Fruit fly (Drosophila melanogaster): ENCODE measurements around the gene ND-13B.

The ND-13B gene

dm6 chr3L:10657311-10657710 lies 36.6 kb downstream of the ND-13B start:
- TF ChIP-seq scrt (GFP tag; optimal IDR thresholded peaks at IDR 0.05) (no peak), CG17385 (GFP tag; optimal IDR thresholded peaks at IDR 0.05) (no peak), crol (GFP tag; IDR thresholded peaks at IDR 0.05) (peak; percentile 11; the same call in 1 of the 2 replicates), CG43689 (GFP tag; IDR thresholded peaks at IDR 0.05) (0 out of 2 replicates have a peak, but pooled peaks have one; percentile 9), CG14965 (GFP tag; optimal IDR thresholded peaks at IDR 0.05; ENCODE audit: borderline replicate concordance) (no peak), Bgb (GFP tag; IDR thresholded peaks at IDR 0.05; ENCODE audit: partially characterized antibody) (0 out of 2 replicates have a peak, but pooled peaks have one; percentile 14), Ets65A (GFP tag) (peak; percentile 80)

- TF ChIP-seq CG31388 (GFP tag; optimal IDR thresholded peaks at IDR 0.05) = no peak
- no peak for TF ChIP-seq lmd (GFP tag; IDR thresholded peaks at IDR 0.05)
- no peak for TF ChIP-seq CG2889 (GFP tag; IDR thresholded peaks at IDR 0.05)
- peak; percentile 24 for TF ChIP-seq CG10462 (GFP tag; optimal IDR thresholded peaks at IDR 0.05)
- no peak for TF ChIP-seq dimm (GFP tag; IDR thresholded peaks at IDR 0.05)
- peak; percentile 25; the same call in 2 of the 3 replicates for TF ChIP-seq sr (GFP tag; IDR thresholded peaks at IDR 0.05)
- no peak for TF ChIP-seq Gsc (GFP tag; IDR thresholded peaks at IDR 0.05)
- TF ChIP-seq h (optimal IDR thresholded peaks at IDR 0.05) = no peak
- TF ChIP-seq row (GFP tag; IDR thresholded peaks at IDR 0.05) = no peak
- TF ChIP-seq Dref (GFP tag; IDR thresholded peaks at IDR 0.05) = no peak
- peak; percentile 14 for TF ChIP-seq CG17829 (tag; optimal IDR thresholded peaks at IDR 0.05)
- TF ChIP-seq ci (GFP tag; IDR thresholded peaks at IDR 0.05) = peak; percentile 84
- TF ChIP-seq Hey (tag; optimal IDR thresholded peaks at IDR 0.05) = peak; percentile 60
- TF ChIP-seq NK7.1 (GFP tag; optimal IDR thresholded peaks at IDR 0.05) = peak; percentile 70
- peak; percentile 55 for TF ChIP-seq nerfin-1 (tag; optimal IDR thresholded peaks at IDR 0.05)
- peak; percentile 0 for TF ChIP-seq Six4 (GFP tag; optimal IDR thresholded peaks at IDR 0.05)
- peak; percentile 69 for TF ChIP-seq fd3F (GFP tag; optimal IDR thresholded peaks at IDR 0.05)
- TF ChIP-seq Hr78 (GFP tag; optimal IDR thresholded peaks at IDR 0.05) = peak in 1 of 2 experiments; percentile 34
- TF ChIP-seq NfI (GFP tag; optimal IDR thresholded peaks at IDR 0.05) = peak; percentile 48
- TF ChIP-seq en (GFP tag; optimal IDR thresholded peaks at IDR 0.05) = peak; percentile 19
- peak; percentile 88 for TF ChIP-seq MTF-1 (GFP tag; optimal IDR thresholded peaks at IDR 0.05; ENCODE audit: borderline replicate concordance)
- TF ChIP-seq run (tag; optimal IDR thresholded peaks at IDR 0.05) = peak; percentile 23
- TF ChIP-seq CG1233 (GFP tag; optimal IDR thresholded peaks at IDR 0.05) = peak; percentile 83
- no peak for TF ChIP-seq danr (GFP tag; IDR thresholded peaks at IDR 0.05)
- no peak for TF ChIP-seq Adf1 (GFP tag; IDR thresholded peaks at IDR 0.05)
- no peak for TF ChIP-seq E2f2 (GFP tag; IDR thresholded peaks at IDR 0.05)
- TF ChIP-seq Doc3 (GFP tag; IDR thresholded peaks at IDR 0.05; ENCODE audit: partially characterized antibody) = no peak
- TF ChIP-seq onecut (GFP tag; IDR thresholded peaks at IDR 0.05) = peak; percentile 67
- TF ChIP-seq knrl (GFP tag; IDR thresholded peaks at IDR 0.05; ENCODE audit: partially characterized antibody) = no peak
- TF ChIP-seq CG10147 (GFP tag; optimal IDR thresholded peaks at IDR 0.05) = peak; percentile 50
- peak; percentile 29; the same call in 1 of the 3 replicates for TF ChIP-seq tgo (GFP tag; IDR thresholded peaks at IDR 0.05)
- peak; percentile 52 for TF ChIP-seq shn (GFP tag; optimal IDR thresholded peaks at IDR 0.05)
- no peak for TF ChIP-seq CG9437 (GFP tag; optimal IDR thresholded peaks at IDR 0.05)
- TF ChIP-seq CG30403 (GFP tag; optimal IDR thresholded peaks at IDR 0.05) = peak; percentile 17
- TF ChIP-seq gro (GFP tag; optimal IDR thresholded peaks at IDR 0.05) = peak; percentile 36
- TF ChIP-seq Poxn (GFP tag; IDR thresholded peaks at IDR 0.05) = no peak
- TF ChIP-seq da (GFP tag; optimal IDR thresholded peaks at IDR 0.05) = peak; percentile 72
- TF ChIP-seq CG18599 (GFP tag; optimal IDR thresholded peaks at IDR 0.05) = peak; percentile 78
- TF ChIP-seq CG7928 (GFP tag; optimal IDR thresholded peaks at IDR 0.05) = no peak
- TF ChIP-seq Mad (GFP tag; optimal IDR thresholded peaks at IDR 0.05) = peak; percentile 32
- no peak for TF ChIP-seq Neu2 (GFP tag; optimal IDR thresholded peaks at IDR 0.05; ENCODE audit: borderline replicate concordance)
- no peak for TF ChIP-seq CG16779 (GFP tag; IDR thresholded peaks at IDR 0.05)
Observed at dm6 chr3L:10656451-10657198, 37.3 kb downstream of the ND-13B start.
